Worm (Caenorhabditis elegans) whole organism, early embryonic: Measurements from ENCODE around the gene irld-67.

Experiments
- B0310.2 ChIP-seq: sonication (generic microtip); optimal IDR thresholded peaks from 2 replicates; lab custom pipeline; 2016; ENCODE audit warnings: mild to moderate bottlenecking, missing genetic modification characterization, missing compliant biosample characterization
- F13C5.2 ChIP-seq: sonication (generic microtip); optimal IDR thresholded peaks from 2 replicates; lab custom pipeline; 2017; ENCODE audit warnings: mild to moderate bottlenecking, missing genetic modification characterization, inconsistent platforms, missing compliant biosample characterization
- ama-1 ChIP-seq: fragments of 150-350 bp; optimal IDR thresholded peaks from 2 replicates; lab custom pipeline; 2014
- ceh-13 ChIP-seq: fragments of 200-800 bp; sonication (Bioruptor generic); optimal IDR thresholded peaks from 2 replicates; lab custom pipeline; 2018; ENCODE audit warnings: mild to moderate bottlenecking, missing genetic modification characterization, missing compliant biosample characterization
- ets-7 ChIP-seq: sonication (generic microtip); optimal IDR thresholded peaks from 2 replicates; lab custom pipeline; 2016; ENCODE audit warnings: missing genotype, missing genetic modification characterization, missing compliant biosample characterization
- flt-1 ChIP-seq: fragments of 200-800 bp; sonication (Bioruptor generic); IDR thresholded peaks from 2 replicates; pipeline ENCODE4 v1.3.6; 2022; ENCODE audit warnings: missing genetic modification characterization, missing compliant biosample characterization
- hmbx-1 ChIP-seq: sonication (generic microtip); optimal IDR thresholded peaks from 2 replicates; lab custom pipeline; 2016; ENCODE audit warnings: mild to moderate bottlenecking, missing genetic modification characterization, missing compliant biosample characterization
- hnd-1 ChIP-seq: sonication (generic microtip); optimal IDR thresholded peaks from 2 replicates; lab custom pipeline; 2016; ENCODE audit warnings: missing genetic modification characterization, missing compliant biosample characterization
- pes-1 ChIP-seq: fragments of 200-800 bp; sonication (Bioruptor generic); IDR thresholded peaks from 2 replicates; pipeline ENCODE4 v1.3.6; 2022; ENCODE audit warnings: missing genetic modification reagents, missing genetic modification characterization, missing compliant biosample characterization
- scrt-1 ChIP-seq: fragments of 200-800 bp; sonication (Bioruptor generic); IDR thresholded peaks from 2 replicates; pipeline ENCODE4 v1.3.6; 2022; ENCODE audit warnings: missing genetic modification characterization, missing compliant biosample characterization
- sea-1 ChIP-seq: fragments of 200-800 bp; sonication (Bioruptor generic); conservative IDR thresholded peaks from 2 replicates; pipeline ENCODE4 v1.3.6; 2022; ENCODE audit warnings: missing genetic modification characterization, missing compliant biosample characterization
- tbx-11 ChIP-seq: fragments of 200-800 bp; sonication (Bioruptor generic); IDR thresholded peaks from 2 replicates; pipeline ENCODE4 v1.3.6; 2022; ENCODE audit warnings: missing genetic modification characterization, missing compliant biosample characterization
- tbx-37 ChIP-seq: fragments of 200-800 bp; sonication (Bioruptor generic); conservative IDR thresholded peaks from 2 replicates; pipeline ENCODE4 v1.3.6; 2022; ENCODE audit warnings: missing genetic modification reagents, missing genetic modification characterization, missing compliant biosample characterization

DNA sequence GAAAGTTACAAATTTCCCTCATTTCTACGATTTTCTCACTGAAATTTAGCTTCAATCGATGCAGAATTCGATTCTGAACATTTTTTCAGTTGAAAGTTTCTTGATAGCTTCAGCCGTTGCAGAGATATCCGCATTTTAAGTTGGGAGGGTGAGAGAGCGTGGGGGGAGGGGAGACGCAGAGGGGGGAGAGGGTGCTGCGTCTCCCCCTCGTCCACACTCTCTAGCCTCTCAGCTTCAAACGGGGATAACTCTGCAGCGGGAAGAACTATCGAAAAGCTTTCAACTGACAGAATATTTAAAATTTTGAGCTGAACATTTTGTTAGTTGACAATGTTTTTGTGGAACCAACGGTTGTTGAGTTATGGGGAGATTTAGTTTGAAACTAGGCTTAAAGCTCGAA lies 12.4 kb downstream of the irld-67 start:
- TF ChIP-seq F13C5.2 (tag; lab: Kevin White, UChicago) = no peak
- TF ChIP-seq hmbx-1 = no peak
- no peak for TF ChIP-seq scrt-1
- no peak for TF ChIP-seq ama-1
- no peak for TF ChIP-seq sea-1 (GFP tag; lab: Robert Waterston, UW)
- TF ChIP-seq tbx-11 (GFP tag; lab: Robert Waterston, UW) = no peak
- TF ChIP-seq ceh-13 = no peak
- no peak for TF ChIP-seq B0310.2
- TF ChIP-seq ets-7 (tag; lab: Kevin White, UChicago) = no peak
- no peak for TF ChIP-seq flt-1 (GFP tag; lab: Robert Waterston, UW)
- no peak for TF ChIP-seq tbx-37 (GFP tag; lab: Robert Waterston, UW)
- no peak for TF ChIP-seq hnd-1
- TF ChIP-seq pes-1 = no peak
